Fruit fly (Drosophila melanogaster) Kc167 (cell line): Measurements from ENCODE around the gene CG13653.

ENCODE experiments used
- Sin3A ChIP-seq: fragments of >200 bp; optimal IDR thresholded peaks from 2 replicates; lab custom pipeline; 2018; ENCODE audit warnings: missing external identifiers
- h ChIP-seq: fragments of >200 bp; optimal IDR thresholded peaks from 3 replicates; lab custom pipeline; 2018; ENCODE audit warnings: missing external identifiers
- psq ChIP-seq: fragments of >200 bp; optimal IDR thresholded peaks from 2 replicates; lab custom pipeline; 2017; ENCODE audit warnings: missing external identifiers
- ttk ChIP-seq: sonication (Bioruptor generic); optimal IDR thresholded peaks from 2 replicates; lab custom pipeline; 2017; ENCODE audit warnings: missing external identifiers

- TF ChIP-seq h (lab: Kevin White, UChicago): no peak
- TF ChIP-seq psq (lab: Kevin White, UChicago): no peak
- TF ChIP-seq ttk (lab: Kevin White, UChicago): no peak
- no peak for TF ChIP-seq Sin3A (lab: Kevin White, UChicago)
Observed at dm6 chr3R:25199321-25199868, 4.1 kb downstream of the CG13653 start, which contains the start of gene CG13654.
